Fruit fly (Drosophila melanogaster) whole organism, prepupa: ENCODE data around the gene Rbbp5.

Source experiments
- CG11762 ChIP-seq: fragments of 200-800 bp; sonication (Bioruptor generic); optimal IDR thresholded peaks from 3 replicates; lab custom pipeline; 2016; ENCODE audit warnings: missing biosample characterization, missing genetic modification characterization; ENCODE audit not compliant: insufficient read depth
- CG16779 ChIP-seq: fragments of 200-800 bp; sonication (Bioruptor generic); optimal IDR thresholded peaks from 3 replicates; lab custom pipeline; 2017; ENCODE audit warnings: missing biosample characterization, mild to moderate bottlenecking, missing genetic modification characterization
- CG3032 ChIP-seq: fragments of 200-800 bp; optimal IDR thresholded peaks from 2 replicates; lab custom pipeline; 2019; ENCODE audit warnings: missing biosample characterization, mild to moderate bottlenecking, missing genetic modification characterization, moderate library complexity
- CG3919 ChIP-seq: fragments of 200-800 bp; sonication (Bioruptor generic); optimal IDR thresholded peaks from 3 replicates; lab custom pipeline; 2016; ENCODE audit warnings: missing biosample characterization, missing genetic modification characterization
- Eip75B ChIP-seq: fragments of 200-800 bp; sonication (Bioruptor generic); optimal IDR thresholded peaks from 3 replicates; lab custom pipeline; 2016; ENCODE audit warnings: missing biosample characterization, missing genetic modification characterization
- Hr4 ChIP-seq: fragments of 200-800 bp; sonication (Bioruptor generic); optimal IDR thresholded peaks from 3 replicates; lab custom pipeline; 2016; ENCODE audit warnings: missing biosample characterization, missing genetic modification characterization
- Sox14 ChIP-seq: fragments of 200-800 bp; sonication (Bioruptor generic); optimal IDR thresholded peaks from 3 replicates; lab custom pipeline; 2016; ENCODE audit warnings: missing biosample characterization, missing genetic modification characterization
- Sox15 ChIP-seq: fragments of 200-800 bp; sonication (Bioruptor generic); optimal IDR thresholded peaks from 3 replicates; lab custom pipeline; 2016; ENCODE audit warnings: missing biosample characterization, missing genetic modification characterization
- spab ChIP-seq: fragments of 200-800 bp; sonication (Bioruptor generic); optimal IDR thresholded peaks from 2 replicates; lab custom pipeline; 2017; ENCODE audit warnings: missing biosample characterization, mild to moderate bottlenecking, missing genetic modification characterization, missing genetic modification reagents

DNA sequence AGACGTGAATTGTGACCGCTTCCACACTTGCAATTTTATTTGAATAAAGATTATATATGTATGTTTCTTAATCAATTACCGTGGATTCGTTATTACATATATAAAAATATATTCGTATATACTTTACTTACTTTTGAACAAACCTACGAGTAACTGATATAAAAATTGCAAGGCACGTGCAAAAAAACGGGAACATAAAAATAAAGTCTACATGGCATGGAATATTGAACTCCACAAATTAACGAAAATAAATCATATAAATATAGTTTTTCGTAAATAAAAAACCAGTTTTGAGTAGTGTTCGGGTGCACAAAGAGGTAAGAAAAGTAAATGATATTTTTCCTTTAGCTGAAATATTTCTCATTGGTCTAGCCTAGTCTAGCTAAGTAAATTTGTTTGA lies 5.4 kb downstream of the Rbbp5 start, which contains the start of gene Spn77Bc:
- TF ChIP-seq CG3919 (no peak), Eip75B (GFP tag; lab: Kevin White, UChicago) (no peak), CG16779 (tag; lab: Kevin White, UChicago) (no peak), Sox15 (no peak), CG11762 (GFP tag; lab: Kevin White, UChicago) (no peak), Sox14 (GFP tag; lab: Kevin White, UChicago) (no peak), spab (GFP tag; lab: Kevin White, UChicago) (no peak), Hr4 (GFP tag; lab: Kevin White, UChicago) (no peak), CG3032 (tag; lab: Kevin White, UChicago) (no peak)
